Worm (Caenorhabditis elegans) whole organism, L2 larva: ENCODE data around the gene alh-7.

Experiments
- aly-2 ChIP-seq: fragments of 150-350 bp; optimal IDR thresholded peaks from 2 replicates; lab custom pipeline; 2014; ENCODE audit warnings: missing biosample characterization, missing genetic modification characterization
- ama-1 ChIP-seq: fragments of 150-350 bp; optimal IDR thresholded peaks from 2 replicates; lab custom pipeline; 2018; ENCODE audit warnings: inconsistent platforms
- lin-39 ChIP-seq: fragments of 150-350 bp; optimal IDR thresholded peaks from 2 replicates; lab custom pipeline; 2014; ENCODE audit warnings: missing biosample characterization, missing genetic modification reagents, missing genetic modification characterization
- nhr-10 ChIP-seq: sonication (generic microtip); optimal IDR thresholded peaks from 2 replicates; lab custom pipeline; 2017; ENCODE audit warnings: missing biosample characterization, missing genetic modification characterization
- nhr-11 ChIP-seq: fragments of 150-350 bp; optimal IDR thresholded peaks from 2 replicates; lab custom pipeline; 2014; ENCODE audit warnings: missing biosample characterization, missing genetic modification characterization
- nhr-12 ChIP-seq: fragments of 150-350 bp; optimal IDR thresholded peaks from 2 replicates; lab custom pipeline; 2014; ENCODE audit warnings: missing biosample characterization, missing genetic modification characterization
- nhr-77 ChIP-seq: fragments of 150-350 bp; optimal IDR thresholded peaks from 2 replicates; lab custom pipeline; 2014; ENCODE audit warnings: missing biosample characterization, missing genetic modification characterization
- peb-1 ChIP-seq: fragments of 150-350 bp; optimal IDR thresholded peaks from 2 replicates; lab custom pipeline; 2014; ENCODE audit warnings: missing biosample characterization, missing genetic modification characterization
- skn-1 ChIP-seq: sonication (generic microtip); optimal IDR thresholded peaks from 2 replicates; lab custom pipeline; 2017; ENCODE audit warnings: missing biosample characterization, missing genetic modification characterization
- unc-62 ChIP-seq: fragments of 150-350 bp; optimal IDR thresholded peaks from 2 replicates; lab custom pipeline; 2014; ENCODE audit warnings: missing biosample characterization, missing genetic modification reagents, missing genetic modification characterization
- zag-1 ChIP-seq: fragments of 150-350 bp; optimal IDR thresholded peaks from 2 replicates; lab custom pipeline; 2014; ENCODE audit warnings: missing biosample characterization, missing genetic modification characterization

ce11 chrII:13503653-13504052, 12.1 kb upstream of the alh-7 start, which contains the start of gene F54F11.1:
- TF ChIP-seq ama-1 (lab: Kevin White, UChicago) (no peak), zag-1 (tag; lab: Kevin White, UChicago) (no peak), nhr-12 (tag; lab: Kevin White, UChicago) (no peak), nhr-77 (tag; lab: Kevin White, UChicago) (no peak), lin-39 (tag; lab: Kevin White, UChicago) (no peak), aly-2 (tag; lab: Kevin White, UChicago) (no peak), skn-1 (tag; lab: Kevin White, UChicago) (no peak), peb-1 (no peak), unc-62 (GFP tag; lab: Kevin White, UChicago) (no peak), nhr-11 (tag; lab: Kevin White, UChicago) (no peak), nhr-10 (tag; lab: Kevin White, UChicago) (no peak)
